Worm (Caenorhabditis elegans): ENCODE measurements around the gene srg-2.

DNA sequence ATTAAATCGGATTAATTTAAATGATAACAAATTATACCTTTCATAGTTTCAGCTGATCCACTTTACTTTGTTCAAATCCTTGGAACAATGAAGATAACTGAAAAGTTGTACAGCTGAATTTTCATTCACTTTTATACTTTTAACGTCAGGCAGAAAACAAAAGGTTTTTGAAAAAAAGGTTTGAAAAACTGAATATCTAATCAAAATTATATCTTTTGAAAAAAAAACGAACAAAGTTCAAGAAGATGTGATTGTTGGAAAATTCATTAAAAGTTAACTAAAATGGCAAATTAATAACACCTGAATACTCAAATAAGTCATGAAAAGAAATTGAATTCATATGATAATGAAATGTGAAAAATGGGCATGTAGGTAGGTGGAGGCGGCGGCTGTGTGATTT, 23.4 kb downstream of the srg-2 start, which contains the start of gene T12A2.21:
- TF ChIP-seq mab-5 (tag; optimal IDR thresholded peaks at IDR 0.05) (no peak), nhr-23 (tag; optimal IDR thresholded peaks at IDR 0.05) (no peak), peb-1 (tag; optimal IDR thresholded peaks at IDR 0.05) (no peak), R02D3.7 (tag; optimal IDR thresholded peaks at IDR 0.05) (no peak), skn-1 (tag; optimal IDR thresholded peaks at IDR 0.05) (no peak), egl-27 (tag; optimal IDR thresholded peaks at IDR 0.05) (no peak), F13H6.1 (tag; optimal IDR thresholded peaks at IDR 0.05) (no peak), ama-1 (optimal IDR thresholded peaks at IDR 0.05) (no peak), ceh-82 (tag; optimal IDR thresholded peaks at IDR 0.05) (no peak), ztf-11 (tag; optimal IDR thresholded peaks at IDR 0.05) (no peak), nhr-237 (tag; optimal IDR thresholded peaks at IDR 0.05) (no peak), lin-13 (GFP tag; optimal IDR thresholded peaks at IDR 0.05) (no peak), lsy-2 (tag; optimal IDR thresholded peaks at IDR 0.05) (no peak), ztf-4 (tag; optimal IDR thresholded peaks at IDR 0.05) (no peak)

Data from whole organism, L2 larva.